Worm (Caenorhabditis elegans): Measurements from ENCODE around the gene F11D11.6.

DNA sequence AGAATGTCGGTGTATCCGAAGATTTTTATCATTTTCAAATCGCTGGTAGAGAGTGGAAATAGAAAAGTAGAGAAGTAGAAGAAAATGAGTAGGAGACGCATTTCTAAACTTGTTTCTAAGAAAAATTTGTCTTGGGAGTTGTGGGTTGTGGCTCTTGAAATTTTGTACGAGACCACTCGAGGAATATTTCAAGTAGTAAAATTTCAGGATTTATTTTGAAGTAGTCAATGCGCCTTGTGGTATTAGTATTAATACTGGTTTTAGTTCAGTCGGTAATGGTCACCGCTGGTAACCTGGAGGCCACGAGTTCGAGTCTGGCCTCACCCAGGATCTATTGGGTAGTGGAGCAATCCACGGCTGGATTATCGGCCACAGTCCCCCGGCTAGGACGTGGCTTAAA, 4.2 kb downstream of the F11D11.6 start, which contains the start of gene clec-252:
- TF ChIP-seq lin-39 (tag; optimal IDR thresholded peaks at IDR 0.05) (no peak), ceh-82 (tag; optimal IDR thresholded peaks at IDR 0.05) (no peak), pha-4 (tag; optimal IDR thresholded peaks at IDR 0.05) (no peak), tbx-2 (tag; optimal IDR thresholded peaks at IDR 0.05) (no peak), nhr-28 (tag; optimal IDR thresholded peaks at IDR 0.05) (no peak), unc-62 (GFP tag; optimal IDR thresholded peaks at IDR 0.05) (no peak), egl-27 (tag; optimal IDR thresholded peaks at IDR 0.05) (no peak), unc-39 (tag; optimal IDR thresholded peaks at IDR 0.05) (no peak), ama-1 (optimal IDR thresholded peaks at IDR 0.05) (no peak), ztf-4 (tag; optimal IDR thresholded peaks at IDR 0.05) (no peak), nhr-76 (tag; optimal IDR thresholded peaks at IDR 0.05) (no peak)

Measured in whole organism, L3 larva.